ENCODE assay signal across 7 worm cellular contexts in genomic region chrIV:12583181-12583580, ce11.
TF ChIP-seq lines count a peak whose summit lies in the region.

No protein-coding gene starts in this region.

TF ChIP-seq in whole organism, L1 larva, 84 proteins besides CTCF, POLR2A, EP300 and RAD21 (continues in another document):
- TF ChIP-seq hlh-17 (GFP tag; optimal IDR thresholded peaks at IDR 0.05; lab: Kevin White, UChicago; ENCODE audit: borderline replicate concordance) (no peak), rnt-1 (tag; optimal IDR thresholded peaks at IDR 0.05; lab: Kevin White, UChicago) (peak; percentile 9), nhr-85 (tag; lab: Kevin White, UChicago) (peak; percentile 19), lin-35 (GFP tag; optimal IDR thresholded peaks at IDR 0.05; lab: Kevin White, UChicago) (peak in 1 of 2 experiments; percentile 14), lin-14 (GFP tag; optimal IDR thresholded peaks at IDR 0.05; lab: Kevin White, UChicago) (peak; percentile 74), mef-2 (tag; optimal IDR thresholded peaks at IDR 0.05; lab: Kevin White, UChicago) (no peak), ceh-90 (tag; optimal IDR thresholded peaks at IDR 0.05; lab: Kevin White, UChicago) (no peak), fos-1 (tag; optimal IDR thresholded peaks at IDR 0.05; lab: Kevin White, UChicago) (no peak), unc-30 (tag; optimal IDR thresholded peaks at IDR 0.05; lab: Kevin White, UChicago) (no peak), fkh-8 (tag; optimal IDR thresholded peaks at IDR 0.05; lab: Kevin White, UChicago) (peak; percentile 37), nhr-47 (tag; optimal IDR thresholded peaks at IDR 0.05; lab: Kevin White, UChicago) (peak; percentile 14), fkh-10 (GFP tag; optimal IDR thresholded peaks at IDR 0.05; lab: Kevin White, UChicago) (peak; percentile 11), unc-86 (tag; optimal IDR thresholded peaks at IDR 0.05; lab: Kevin White, UChicago) (no peak)

TF ChIP-seq in whole organism, L2 larva, 48 proteins besides CTCF, POLR2A, EP300 and RAD21 (continues in another document):
- TF ChIP-seq unc-39 (tag; optimal IDR thresholded peaks at IDR 0.05; lab: Kevin White, UChicago) (no peak), ZK546.5 (tag; optimal IDR thresholded peaks at IDR 0.05; lab: Kevin White, UChicago) (no peak), sma-9 (GFP tag; optimal IDR thresholded peaks at IDR 0.05; lab: Kevin White, UChicago) (no peak), sma-9 (tag; optimal IDR thresholded peaks at IDR 0.05; lab: Kevin White, UChicago) (no peak), mdl-1 (tag; optimal IDR thresholded peaks at IDR 0.05; lab: Kevin White, UChicago) (no peak), nhr-21 (tag; optimal IDR thresholded peaks at IDR 0.05; lab: Kevin White, UChicago) (no peak), nhr-77 (tag; optimal IDR thresholded peaks at IDR 0.05; lab: Kevin White, UChicago) (no peak), egl-27 (tag; optimal IDR thresholded peaks at IDR 0.05; lab: Kevin White, UChicago) (no peak), sma-3 (GFP tag; optimal IDR thresholded peaks at IDR 0.05; lab: Kevin White, UChicago) (no peak), nhr-25 (tag; optimal IDR thresholded peaks at IDR 0.05; lab: Kevin White, UChicago) (no peak), nhr-10 (tag; optimal IDR thresholded peaks at IDR 0.05; lab: Kevin White, UChicago) (no peak), ceh-16 (tag; optimal IDR thresholded peaks at IDR 0.05; lab: Kevin White, UChicago) (no peak), gmeb-1 (tag; optimal IDR thresholded peaks at IDR 0.05; lab: Kevin White, UChicago) (no peak), ztf-1 (GFP tag; conservative IDR thresholded peaks at IDR 0.05; lab: Robert Waterston, UW) (no peak)

TF ChIP-seq in whole organism, L3 larva, 47 proteins besides CTCF, POLR2A, EP300 and RAD21:
- TF ChIP-seq nhr-23 (tag; optimal IDR thresholded peaks at IDR 0.05; lab: Kevin White, UChicago) (no peak), lin-39 (tag; optimal IDR thresholded peaks at IDR 0.05; lab: Kevin White, UChicago) (peak; percentile 52), fkh-10 (GFP tag; optimal IDR thresholded peaks at IDR 0.05; lab: Kevin White, UChicago) (peak; percentile 23)

TF ChIP-seq in whole organism, L4 larva, 104 proteins besides CTCF, POLR2A, EP300 and RAD21 (continues in another document):
- TF ChIP-seq nhr-6 (tag; optimal IDR thresholded peaks at IDR 0.05; lab: Kevin White, UChicago) (no peak), fos-1 (tag; optimal IDR thresholded peaks at IDR 0.05; lab: Kevin White, UChicago) (no peak), ztf-7 (tag; optimal IDR thresholded peaks at IDR 0.05; lab: Kevin White, UChicago) (no peak), dve-1 (tag; optimal IDR thresholded peaks at IDR 0.05; lab: Kevin White, UChicago; ENCODE audit: insufficient read depth) (no peak), mdt-29 (GFP tag; IDR thresholded peaks at IDR 0.05; lab: Robert Waterston, UW) (no peak), ztf-11 (tag; optimal IDR thresholded peaks at IDR 0.05; lab: Kevin White, UChicago) (no peak), ceh-20 (GFP tag; IDR thresholded peaks at IDR 0.05; lab: Robert Waterston, UW) (no peak), spr-3 (GFP tag; optimal IDR thresholded peaks at IDR 0.05; lab: Kevin White, UChicago) (no peak), nhr-48 (tag; optimal IDR thresholded peaks at IDR 0.05; lab: Kevin White, UChicago) (no peak), ceh-32 (tag; optimal IDR thresholded peaks at IDR 0.05; lab: Kevin White, UChicago; ENCODE audit: poor library complexity) (no peak), ceh-28 (tag; optimal IDR thresholded peaks at IDR 0.05; lab: Kevin White, UChicago) (no peak), aha-1 (tag; lab: Kevin White, UChicago) (peak; percentile 88), nhr-111 (GFP tag; optimal IDR thresholded peaks at IDR 0.05; lab: Kevin White, UChicago) (no peak), lim-7 (GFP tag; IDR thresholded peaks at IDR 0.05; lab: Robert Waterston, UW) (no peak), lin-39 (tag; optimal IDR thresholded peaks at IDR 0.05; lab: Kevin White, UChicago) (no peak), zip-2 (tag; optimal IDR thresholded peaks at IDR 0.05; lab: Kevin White, UChicago) (no peak), daf-8 (GFP tag; IDR thresholded peaks at IDR 0.05; lab: Robert Waterston, UW) (no peak), rbr-2 (tag; optimal IDR thresholded peaks at IDR 0.05; lab: Kevin White, UChicago) (peak; percentile 54)

TF ChIP-seq in whole organism, late embryonic, 69 proteins besides CTCF, POLR2A, EP300 and RAD21:
- TF ChIP-seq rnt-1 (tag; optimal IDR thresholded peaks at IDR 0.05; lab: Kevin White, UChicago): no peak
- no peak for TF ChIP-seq hlh-30 (tag; optimal IDR thresholded peaks at IDR 0.05; lab: Kevin White, UChicago; ENCODE audit: insufficient read depth)
- peak; percentile 60 for TF ChIP-seq unc-42 (tag; optimal IDR thresholded peaks at IDR 0.05; lab: Kevin White, UChicago)
- TF ChIP-seq ceh-31 (tag; optimal IDR thresholded peaks at IDR 0.05; lab: Kevin White, UChicago): peak; percentile 21
TF ChIP-seq in whole organism, late embryonic: peak in this region for 2.

TF ChIP-seq in whole organism, mixed stage, embryonic, 35 proteins besides CTCF, POLR2A, EP300 and RAD21:
- TF ChIP-seq nhr-2 (tag; optimal IDR thresholded peaks at IDR 0.05; lab: Kevin White, UChicago) (no peak), ces-1 (GFP tag; optimal IDR thresholded peaks at IDR 0.05; lab: Kevin White, UChicago) (peak; percentile 46), ham-2 (GFP tag; optimal IDR thresholded peaks at IDR 0.05; lab: Kevin White, UChicago) (no peak), unc-39 (tag; optimal IDR thresholded peaks at IDR 0.05; lab: Kevin White, UChicago) (no peak)

TF ChIP-seq in whole organism, young adult, 124 proteins besides CTCF, POLR2A, EP300 and RAD21:
- TF ChIP-seq zfh-2 (GFP tag; conservative IDR thresholded peaks at IDR 0.05; lab: Robert Waterston, UW): peak; percentile 45; the same call in 1 of the 2 replicates
- TF ChIP-seq F52B5.7 (tag; optimal IDR thresholded peaks at IDR 0.05; lab: Kevin White, UChicago): no peak
- TF ChIP-seq Y56A3A.18 (GFP tag; IDR thresholded peaks at IDR 0.05; lab: Robert Waterston, UW): no peak
- no peak for TF ChIP-seq attf-3 (GFP tag; conservative IDR thresholded peaks at IDR 0.05; lab: Robert Waterston, UW)
- no peak for TF ChIP-seq dox-1 (GFP tag; IDR thresholded peaks at IDR 0.05; lab: Robert Waterston, UW)
- TF ChIP-seq hrde-1 (tag; optimal IDR thresholded peaks at IDR 0.05; lab: Kevin White, UChicago; ENCODE audit: borderline replicate concordance): no peak
- no peak for TF ChIP-seq let-526 (GFP tag; IDR thresholded peaks at IDR 0.05; lab: Robert Waterston, UW)
- TF ChIP-seq sdz-38 (tag; optimal IDR thresholded peaks at IDR 0.05; lab: Kevin White, UChicago): no peak
- peak; percentile 37 for TF ChIP-seq K12H6.12 (tag; optimal IDR thresholded peaks at IDR 0.05; lab: Kevin White, UChicago)
- TF ChIP-seq hmg-1.2 (GFP tag; IDR thresholded peaks at IDR 0.05; lab: Robert Waterston, UW): peak; percentile 36; the same call in 1 of the 2 replicates
- no peak for TF ChIP-seq C17E4.6 (GFP tag; IDR thresholded peaks at IDR 0.05; lab: Robert Waterston, UW)
- no peak for TF ChIP-seq let-607 (tag; optimal IDR thresholded peaks at IDR 0.05; lab: Kevin White, UChicago)
- TF ChIP-seq snpc-4 (GFP tag; optimal IDR thresholded peaks at IDR 0.05; lab: Kevin White, UChicago): no peak
- no peak for TF ChIP-seq snpc-4 (tag; optimal IDR thresholded peaks at IDR 0.05; lab: Kevin White, UChicago)
- TF ChIP-seq nhr-120 (GFP tag; IDR thresholded peaks at IDR 0.05; lab: Robert Waterston, UW): no peak
